Fruit fly (Drosophila melanogaster) Kc167 (cell line): Measurements from ENCODE around the gene lft.

Experiments used
- Sin3A ChIP-seq: fragments of >200 bp; optimal IDR thresholded peaks from 2 replicates; lab custom pipeline; 2018; ENCODE audit warnings: missing external identifiers
- insv ChIP-seq: fragments of >200 bp; optimal IDR thresholded peaks from 3 replicates; lab custom pipeline; 2018; ENCODE audit warnings: missing external identifiers
- psq ChIP-seq: fragments of >200 bp; optimal IDR thresholded peaks from 2 replicates; lab custom pipeline; 2017; ENCODE audit warnings: missing external identifiers

dm6 chr2L:10381890-10382450, 17.7 kb downstream of the lft start, which contains the start of gene CG5096:
- TF ChIP-seq psq (lab: Kevin White, UChicago) (no peak), insv (lab: Kevin White, UChicago) (no peak), Sin3A (no peak)
